Fruit fly (Drosophila melanogaster) whole organism, embryonic: ENCODE measurements around the gene CG34409.
A peak's percentile ranks its signal among the peaks of the same experiment; 100 is the strongest.

ENCODE experiments used
- BEAF-32 ChIP-seq: fragments of 200-800 bp; sonication (Bioruptor generic); optimal IDR thresholded peaks from 3 replicates; lab custom pipeline; 2017; ENCODE audit warnings: missing biosample characterization, missing genetic modification characterization, mild to moderate bottlenecking, moderate library complexity, missing genetic modification reagents
- Bdp1 ChIP-seq: fragments of 200-800 bp; sonication (Bioruptor generic); optimal IDR thresholded peaks from 3 replicates; lab custom pipeline; 2016; ENCODE audit warnings: missing biosample characterization, missing genetic modification characterization
- CG10654 ChIP-seq: fragments of 200-800 bp; sonication (Bioruptor generic); optimal IDR thresholded peaks from 2 replicates; lab custom pipeline; 2016; ENCODE audit warnings: missing biosample characterization, missing genetic modification characterization
- CG11723 ChIP-seq: fragments of 200-800 bp; sonication (Bioruptor generic); optimal IDR thresholded peaks from 2 replicates; lab custom pipeline; 2017; ENCODE audit warnings: missing biosample characterization, mild to moderate bottlenecking, missing genetic modification characterization
- CG12155 ChIP-seq: fragments of 200-800 bp; sonication (Bioruptor generic); optimal IDR thresholded peaks from 3 replicates; lab custom pipeline; 2016; ENCODE audit warnings: missing biosample characterization, missing genetic modification characterization
- CG12236 ChIP-seq: fragments of 200-800 bp; sonication (Bioruptor generic); optimal IDR thresholded peaks from 2 replicates; lab custom pipeline; 2016; ENCODE audit warnings: missing biosample characterization, missing genetic modification characterization
- CG13424 ChIP-seq: fragments of 200-800 bp; sonication (Bioruptor generic); optimal IDR thresholded peaks from 2 replicates; lab custom pipeline; 2019; ENCODE audit warnings: missing biosample characterization, mild to moderate bottlenecking, missing genetic modification characterization, moderate library complexity
- CG14965 ChIP-seq: fragments of 200-800 bp; sonication (Bioruptor generic); optimal IDR thresholded peaks from 2 replicates; lab custom pipeline; 2016; ENCODE audit warnings: missing biosample characterization, missing genetic modification characterization, borderline replicate concordance
- CG15479 ChIP-seq: fragments of 200-800 bp; sonication (Bioruptor generic); optimal IDR thresholded peaks from 3 replicates; lab custom pipeline; 2019; ENCODE audit warnings: missing biosample characterization, mild to moderate bottlenecking, missing genetic modification characterization, moderate library complexity
- CG2116 ChIP-seq: fragments of 200-800 bp; sonication (Bioruptor generic); optimal IDR thresholded peaks from 3 replicates; lab custom pipeline; 2018; ENCODE audit warnings: missing biosample characterization, mild to moderate bottlenecking, missing genetic modification characterization
- CG2199 ChIP-seq: fragments of 200-800 bp; sonication (Bioruptor generic); IDR thresholded peaks from 3 replicates; pipeline ENCODE4 v1.3.6; 2022; ENCODE audit warnings: missing biosample characterization, missing genetic modification characterization
- CG5180 ChIP-seq: fragments of 200-800 bp; sonication (Bioruptor generic); optimal IDR thresholded peaks from 3 replicates; lab custom pipeline; 2017; ENCODE audit warnings: missing biosample characterization, missing genetic modification characterization, mild to moderate bottlenecking, moderate library complexity, missing genetic modification reagents
- CG6791 ChIP-seq: fragments of 200-800 bp; sonication (Bioruptor generic); IDR thresholded peaks from 3 replicates; pipeline ENCODE4 v1.3.6; 2022; ENCODE audit warnings: missing biosample characterization, missing genetic modification characterization; ENCODE audit not compliant: partially characterized antibody
- CG7372 ChIP-seq: fragments of 200-800 bp; sonication (Bioruptor generic); IDR thresholded peaks from 2 replicates; pipeline ENCODE4 v1.3.6; 2022; ENCODE audit warnings: missing biosample characterization, missing genetic modification characterization
- CG8388 ChIP-seq: fragments of 200-800 bp; sonication (Bioruptor generic); optimal IDR thresholded peaks from 2 replicates; lab custom pipeline; 2019; ENCODE audit warnings: missing biosample characterization, mild to moderate bottlenecking, missing genetic modification characterization, moderate library complexity
- CG9215 ChIP-seq: fragments of 200-800 bp; sonication (Bioruptor generic); IDR thresholded peaks from 2 replicates; pipeline ENCODE4 v1.3.6; 2022; ENCODE audit warnings: missing biosample characterization, missing genetic modification characterization
- Ets65A ChIP-seq: fragments of 200-800 bp; sonication (Bioruptor generic); peaks from one replicate; lab custom pipeline; 2016; ENCODE audit warnings: missing biosample characterization, missing genetic modification characterization
- Fer1 ChIP-seq: fragments of 200-800 bp; sonication (Bioruptor generic); optimal IDR thresholded peaks from 2 replicates; lab custom pipeline; 2017; ENCODE audit warnings: missing biosample characterization, mild to moderate bottlenecking, missing genetic modification characterization
- HHEX ChIP-seq: fragments of 200-800 bp; sonication (Bioruptor generic); optimal IDR thresholded peaks from 3 replicates; lab custom pipeline; 2017; ENCODE audit warnings: missing biosample characterization, mild to moderate bottlenecking, missing genetic modification characterization, missing genetic modification reagents
- Hr78 ChIP-seq, 2 experiments: fragments of 200-800 bp in 1 of 2; fragments of >200 bp in 1 of 2; sonication (Bioruptor generic) in 1 of 2; optimal IDR thresholded peaks; 2 replicates each; lab custom pipeline; 2017 to 2019; ENCODE audit warnings: missing biosample characterization in 2 of 2, missing genetic modification characterization in 2 of 2, mild to moderate bottlenecking in 1 of 2, moderate library complexity in 1 of 2
- MBD-R2 ChIP-seq: fragments of 200-800 bp; sonication (Bioruptor generic); IDR thresholded peaks from 2 replicates; pipeline ENCODE4 v1.3.6; 2022; ENCODE audit warnings: missing biosample characterization, missing genetic modification characterization
- MESR4 ChIP-seq: fragments of 200-800 bp; sonication (Bioruptor generic); optimal IDR thresholded peaks from 2 replicates; lab custom pipeline; 2018; ENCODE audit warnings: missing biosample characterization, mild to moderate bottlenecking, missing genetic modification characterization, moderate library complexity
- Max ChIP-seq: fragments of 200-800 bp; sonication (Bioruptor generic); optimal IDR thresholded peaks from 2 replicates; lab custom pipeline; 2016; ENCODE audit warnings: missing biosample characterization, mild to moderate bottlenecking, missing genetic modification characterization
- Myb ChIP-seq: fragments of 200-800 bp; sonication (Bioruptor generic); optimal IDR thresholded peaks from 2 replicates; lab custom pipeline; 2016; ENCODE audit warnings: missing biosample characterization, missing genetic modification characterization
- Nf-YB ChIP-seq: fragments of 200-800 bp; sonication (Bioruptor generic); optimal IDR thresholded peaks from 3 replicates; lab custom pipeline; 2019; ENCODE audit warnings: missing biosample characterization, mild to moderate bottlenecking, missing genetic modification characterization, moderate library complexity
- Optix ChIP-seq: fragments of 200-800 bp; sonication (Bioruptor generic); IDR thresholded peaks from 3 replicates; pipeline ENCODE4 v1.3.6; 2022; ENCODE audit warnings: missing biosample characterization, missing genetic modification characterization
- PHDP ChIP-seq: fragments of 200-800 bp; sonication (Bioruptor generic); optimal IDR thresholded peaks from 3 replicates; lab custom pipeline; 2018; ENCODE audit warnings: missing biosample characterization, mild to moderate bottlenecking, missing genetic modification characterization, moderate library complexity
- Sin3A ChIP-seq: fragments of >200 bp; optimal IDR thresholded peaks from 2 replicates; lab custom pipeline; 2018
- Spps ChIP-seq: fragments of 200-800 bp; sonication (Bioruptor generic); optimal IDR thresholded peaks from 2 replicates; lab custom pipeline; 2018; ENCODE audit warnings: missing biosample characterization, mild to moderate bottlenecking, missing genetic modification characterization
- ase ChIP-seq: fragments of 200-800 bp; sonication (Bioruptor generic); IDR thresholded peaks from 3 replicates; pipeline ENCODE4 v1.3.6; 2022; ENCODE audit warnings: missing biosample characterization, missing genetic modification characterization
- bbx ChIP-seq: fragments of 200-800 bp; sonication (Bioruptor generic); IDR thresholded peaks from 2 replicates; pipeline ENCODE4 v1.3.6; 2022; ENCODE audit warnings: missing biosample characterization, missing genetic modification characterization; ENCODE audit not compliant: partially characterized antibody
- br ChIP-seq: fragments of >200 bp; optimal IDR thresholded peaks from 2 replicates; lab custom pipeline; 2017
- bsh ChIP-seq, 2 experiments: fragments of 200-800 bp; sonication (Bioruptor generic); optimal IDR thresholded peaks; 2 replicates each; lab custom pipeline; 2017 to 2018; ENCODE audit warnings: mild to moderate bottlenecking in 2 of 2, missing biosample characterization in 2 of 2, missing genetic modification characterization in 2 of 2, moderate library complexity in 1 of 2
- btn ChIP-seq: fragments of 200-800 bp; sonication (Bioruptor generic); optimal IDR thresholded peaks from 2 replicates; lab custom pipeline; 2016; ENCODE audit warnings: missing biosample characterization, missing genetic modification characterization
- chif ChIP-seq, 2 experiments: fragments of 200-800 bp; sonication (Bioruptor generic); optimal IDR thresholded peaks; 3 replicates each; lab custom pipeline; 2016; ENCODE audit warnings: missing biosample characterization in 2 of 2, missing genetic modification characterization in 2 of 2
- dati ChIP-seq: fragments of 200-800 bp; sonication (Bioruptor generic); IDR thresholded peaks from 2 replicates; pipeline ENCODE4 v1.3.6; 2022; ENCODE audit warnings: missing biosample characterization, missing genetic modification characterization
- dmrt99B ChIP-seq: fragments of 200-800 bp; sonication (Bioruptor generic); optimal IDR thresholded peaks from 2 replicates; lab custom pipeline; 2018; ENCODE audit warnings: missing biosample characterization, mild to moderate bottlenecking, missing genetic modification characterization, moderate library complexity
- fu2 ChIP-seq: fragments of 200-800 bp; sonication (Bioruptor generic); optimal IDR thresholded peaks from 2 replicates; lab custom pipeline; 2016; ENCODE audit warnings: missing biosample characterization, missing genetic modification characterization
- gt ChIP-seq: fragments of 200-800 bp; sonication (Bioruptor generic); IDR thresholded peaks from 2 replicates; pipeline ENCODE4 v1.3.6; 2022; ENCODE audit warnings: missing biosample characterization, missing genetic modification characterization
- hth ChIP-seq: fragments of >200 bp; optimal IDR thresholded peaks from 2 replicates; lab custom pipeline; 2017; ENCODE audit warnings: inconsistent platforms
- inv ChIP-seq: fragments of 200-800 bp; sonication (Bioruptor generic); IDR thresholded peaks from 2 replicates; pipeline ENCODE4 v1.3.6; 2022; ENCODE audit warnings: missing biosample characterization, missing genetic modification characterization; ENCODE audit not compliant: partially characterized antibody
- kay ChIP-seq: fragments of 200-800 bp; sonication (Bioruptor generic); optimal IDR thresholded peaks from 2 replicates; lab custom pipeline; 2016; ENCODE audit warnings: missing biosample characterization, missing genetic modification characterization
- lab ChIP-seq: fragments of 200-800 bp; sonication (Bioruptor generic); optimal IDR thresholded peaks from 3 replicates; lab custom pipeline; 2017; ENCODE audit warnings: missing biosample characterization, missing genetic modification characterization, mild to moderate bottlenecking, moderate library complexity, missing genetic modification reagents
- mam ChIP-seq: fragments of 200-800 bp; sonication (Bioruptor generic); optimal IDR thresholded peaks from 3 replicates; lab custom pipeline; 2016; ENCODE audit warnings: missing biosample characterization, missing genetic modification characterization
- nom ChIP-seq: fragments of 200-800 bp; sonication (Bioruptor generic); optimal IDR thresholded peaks from 2 replicates; lab custom pipeline; 2017; ENCODE audit warnings: missing biosample characterization, missing genetic modification characterization, mild to moderate bottlenecking, moderate library complexity, missing genetic modification reagents
- onecut ChIP-seq: fragments of 200-800 bp; sonication (Bioruptor generic); IDR thresholded peaks from 2 replicates; pipeline ENCODE4 v1.3.6; 2022; ENCODE audit warnings: missing biosample characterization, missing genetic modification characterization
- org-1 ChIP-seq: fragments of 200-800 bp; sonication (Bioruptor generic); optimal IDR thresholded peaks from 2 replicates; lab custom pipeline; 2017; ENCODE audit warnings: missing biosample characterization, missing genetic modification characterization
- peb ChIP-seq: fragments of 200-800 bp; sonication (Bioruptor generic); IDR thresholded peaks from 2 replicates; pipeline ENCODE4 v1.3.6; 2022; ENCODE audit warnings: missing biosample characterization, missing genetic modification characterization
- sug ChIP-seq: fragments of 200-800 bp; optimal IDR thresholded peaks from 2 replicates; lab custom pipeline; 2019; ENCODE audit warnings: missing biosample characterization, mild to moderate bottlenecking, missing genetic modification characterization, moderate library complexity
- wek ChIP-seq: fragments of 200-800 bp; sonication (Bioruptor generic); optimal IDR thresholded peaks from 3 replicates; lab custom pipeline; 2018; ENCODE audit warnings: missing biosample characterization, mild to moderate bottlenecking, missing genetic modification characterization, moderate library complexity

CG34409 gene

DNA sequence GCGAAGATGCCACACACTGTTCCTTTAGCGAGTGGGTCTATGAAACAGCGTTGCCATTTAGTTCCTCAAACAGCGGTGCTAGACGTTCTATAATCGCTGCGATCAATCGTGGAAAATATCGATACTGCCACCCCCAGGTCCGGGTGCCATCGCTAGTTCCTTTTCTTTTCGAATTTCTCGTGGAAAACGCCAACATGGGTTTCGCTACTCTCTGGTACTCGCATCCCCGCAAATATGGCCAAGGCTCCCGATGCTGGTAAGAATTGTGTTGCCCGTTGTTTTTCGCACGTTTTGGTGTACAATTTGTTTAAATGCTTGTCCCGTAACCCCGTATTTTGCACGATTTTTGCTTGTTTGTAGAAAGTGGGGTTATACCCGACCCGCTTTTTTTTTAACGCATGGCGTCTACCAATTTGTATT, 31.8 kb upstream of the CG34409 start, which contains the start of gene RpS29 (continued):
- TF ChIP-seq Nf-YB (GFP tag; lab: Kevin White, UChicago) (peak; percentile 49), MESR4 (GFP tag; lab: Kevin White, UChicago) (peak; percentile 99), CG12155 (GFP tag; lab: Kevin White, UChicago) (peak; percentile 97), CG9215 (GFP tag; lab: Robert Waterston, UW) (peak; percentile 58; the same call in 1 of the 2 replicates), HHEX (GFP tag; lab: Kevin White, UChicago) (peak; percentile 82), bbx (GFP tag; lab: Robert Waterston, UW) (peak; percentile 95), Hr78 (GFP tag; optimal IDR thresholded peaks at IDR 0.05; lab: Kevin White, UChicago) (no peak), CG13424 (peak; percentile 62), Ets65A (GFP tag; lab: Kevin White, UChicago) (peak; percentile 99), nom (GFP tag; lab: Kevin White, UChicago) (peak; percentile 78), CG11723 (GFP tag; lab: Kevin White, UChicago) (peak; percentile 68), CG7372 (GFP tag; lab: Robert Waterston, UW) (peak; percentile 77), CG2116 (GFP tag; lab: Kevin White, UChicago) (peak; percentile 98), onecut (peak; percentile 65; the same call in 1 of the 2 replicates), Max (peak; percentile 76), gt (0 out of 2 replicates have a peak, but pooled peaks have one; percentile 10), CG6791 (peak; percentile 97), CG15479 (GFP tag; lab: Kevin White, UChicago) (no peak), br (no peak), fu2 (peak; percentile 84), btn (GFP tag; lab: Kevin White, UChicago) (no peak), MBD-R2 (GFP tag; lab: Robert Waterston, UW) (peak; percentile 78), wek (GFP tag; lab: Kevin White, UChicago) (peak; percentile 68), lab (peak; percentile 93), bsh (GFP tag; optimal IDR thresholded peaks at IDR 0.05; lab: Kevin White, UChicago) (peak; percentile 46 to 49), sug (tag; lab: Kevin White, UChicago) (peak; percentile 89), CG8388 (peak; percentile 52), PHDP (tag; lab: Kevin White, UChicago) (peak; percentile 67), CG12236 (GFP tag; lab: Kevin White, UChicago) (peak; percentile 42), hth (no peak), BEAF-32 (GFP tag; lab: Kevin White, UChicago) (peak; percentile 98), inv (GFP tag; lab: Robert Waterston, UW) (peak; percentile 92), Spps (tag; lab: Kevin White, UChicago) (peak; percentile 29), CG10654 (GFP tag; lab: Kevin White, UChicago) (peak; percentile 82), ase (GFP tag; lab: Robert Waterston, UW) (peak; percentile 65; the same call in 2 of the 3 replicates), CG5180 (GFP tag; lab: Kevin White, UChicago) (peak; percentile 24), chif (GFP tag; optimal IDR thresholded peaks at IDR 0.05; lab: Kevin White, UChicago) (peak; percentile 57 to 70), Optix (GFP tag; lab: Robert Waterston, UW) (peak; percentile 46; the same call in 1 of the 3 replicates), dmrt99B (tag; lab: Kevin White, UChicago) (peak; percentile 44), Fer1 (GFP tag; lab: Kevin White, UChicago) (peak; percentile 89), mam (peak; percentile 92), Myb (peak; percentile 94), peb (0 out of 2 replicates have a peak, but pooled peaks have one; percentile 17), CG2199 (GFP tag; lab: Robert Waterston, UW) (peak; percentile 55; the same call in 1 of the 3 replicates), dati (GFP tag; lab: Robert Waterston, UW) (no peak), org-1 (peak; percentile 15), Sin3A (lab: Kevin White, UChicago) (peak; percentile 87), Bdp1 (peak; percentile 76), kay (GFP tag; lab: Kevin White, UChicago) (peak; percentile 32), CG14965 (GFP tag; lab: Kevin White, UChicago) (peak; percentile 21)
